Worm (Caenorhabditis elegans) whole organism, midembryonic: ENCODE results near the gene nhr-202.
A peak's percentile ranks its signal among the peaks of the same experiment; 100 is the strongest.

Experiments used
- T22C8.4 ChIP-seq: fragments of 200-800 bp; sonication (Bioruptor generic); IDR thresholded peaks from 2 replicates; pipeline ENCODE4 v1.3.6; 2022; ENCODE audit warnings: missing genetic modification characterization, missing compliant biosample characterization
- cog-1 ChIP-seq: sonication (generic microtip); optimal IDR thresholded peaks from 2 replicates; lab custom pipeline; 2016; ENCODE audit warnings: missing genetic modification characterization, missing compliant biosample characterization
- flt-1 ChIP-seq: fragments of 200-800 bp; sonication (Bioruptor generic); IDR thresholded peaks from 2 replicates; pipeline ENCODE4 v1.3.6; 2022; ENCODE audit warnings: missing genetic modification characterization, missing compliant biosample characterization
- klf-2 ChIP-seq: fragments of 200-800 bp; sonication (Bioruptor generic); conservative IDR thresholded peaks from 2 replicates; pipeline ENCODE4 v1.3.6; 2022; ENCODE audit warnings: missing genetic modification reagents, missing genetic modification characterization, missing compliant biosample characterization
- med-1 ChIP-seq: sonication (generic microtip); optimal IDR thresholded peaks from 2 replicates; lab custom pipeline; 2017; ENCODE audit warnings: missing genetic modification characterization, mild to moderate bottlenecking, missing compliant biosample characterization, antibody characterized with exemption, missing genetic modification reagents; ENCODE audit not compliant: insufficient read depth
- ref-1 ChIP-seq: fragments of 200-800 bp; sonication (Bioruptor generic); conservative IDR thresholded peaks from 2 replicates; pipeline ENCODE4 v1.3.6; 2022; ENCODE audit warnings: missing genetic modification reagents, missing genetic modification characterization, missing compliant biosample characterization
- tab-1 ChIP-seq: fragments of 200-800 bp; sonication (Bioruptor generic); IDR thresholded peaks from 2 replicates; pipeline ENCODE4 v1.3.6; 2022; ENCODE audit warnings: missing genetic modification characterization, missing compliant biosample characterization
- ztf-23 ChIP-seq: fragments of 200-800 bp; sonication (Bioruptor generic); IDR thresholded peaks from 2 replicates; pipeline ENCODE4 v1.3.6; 2022; ENCODE audit warnings: missing genetic modification reagents, missing genetic modification characterization, missing compliant biosample characterization
- ztf-29 ChIP-seq: fragments of 200-800 bp; sonication (Bioruptor generic); IDR thresholded peaks from 2 replicates; pipeline ENCODE4 v1.3.6; 2022; ENCODE audit warnings: missing genetic modification reagents, missing genetic modification characterization, missing compliant biosample characterization

nhr-202 gene

DNA sequence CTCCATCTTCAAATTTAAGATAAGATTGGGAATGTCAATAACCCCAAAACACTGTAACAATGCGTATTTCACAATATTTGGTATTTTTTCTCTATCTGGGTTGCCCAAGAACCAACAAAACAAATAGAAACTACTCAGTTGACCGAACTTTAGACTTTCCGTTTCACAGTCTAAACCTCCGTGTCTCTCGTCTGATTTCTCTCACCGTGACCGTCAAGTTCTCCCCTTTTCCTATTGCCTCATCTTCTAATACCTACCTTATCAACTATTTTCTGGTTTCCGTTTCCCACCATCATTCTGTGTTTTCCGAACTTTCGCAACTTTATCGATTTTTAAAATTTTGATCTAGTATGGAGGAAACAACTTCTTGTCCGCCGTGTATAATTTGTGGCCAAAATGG, 31.9 kb downstream of the nhr-202 start, which contains the start of gene nhr-131:
Gene nhr-131, plus strand, starts transcription at position 87 of the 400 bp plus-strand sequence.
- TF ChIP-seq T22C8.4: 0 out of 2 replicates have a peak, but pooled peaks have one; percentile 29
- TF ChIP-seq ztf-23 (GFP tag; lab: Robert Waterston, UW): no peak
- no peak for TF ChIP-seq klf-2 (GFP tag; lab: Robert Waterston, UW)
- no peak for TF ChIP-seq med-1 (GFP tag; lab: Kevin White, UChicago)
- no peak for TF ChIP-seq flt-1
- no peak for TF ChIP-seq cog-1 (tag; lab: Kevin White, UChicago)
- TF ChIP-seq ztf-29 (GFP tag; lab: Robert Waterston, UW): no peak

DNA sequence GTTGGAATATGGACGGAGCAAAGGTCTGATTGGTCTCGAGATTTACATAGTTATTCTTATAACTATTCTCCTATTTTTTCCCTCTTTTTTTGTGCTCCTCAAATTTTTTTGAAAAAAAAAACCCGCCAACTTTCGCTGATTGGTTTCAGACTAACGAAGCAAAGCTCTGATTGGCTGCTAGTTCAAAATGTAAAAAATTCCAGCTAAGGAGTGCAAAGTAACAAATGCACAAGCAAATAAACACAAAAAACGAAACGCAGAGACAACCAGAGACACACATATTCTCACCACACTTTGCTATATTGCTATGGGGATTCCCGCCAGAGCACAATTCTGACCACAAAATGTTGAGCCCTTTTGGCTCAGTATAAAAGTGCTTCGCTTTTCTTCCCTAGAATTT, 35.0 kb downstream of the nhr-202 start, which contains the start of gene T01G6.1:
Gene T01G6.1, plus strand, starts transcription at position 301 of the 400 bp plus-strand sequence.
- TF ChIP-seq ztf-23 (GFP tag; lab: Robert Waterston, UW) (no peak), ztf-29 (GFP tag; lab: Robert Waterston, UW) (no peak), ref-1 (GFP tag; lab: Robert Waterston, UW) (no peak), cog-1 (tag; lab: Kevin White, UChicago) (no peak), tab-1 (GFP tag; lab: Robert Waterston, UW) (no peak), flt-1 (no peak), T22C8.4 (no peak), klf-2 (GFP tag; lab: Robert Waterston, UW) (no peak), med-1 (GFP tag; lab: Kevin White, UChicago) (no peak)

- TF ChIP-seq klf-2 (GFP tag; lab: Robert Waterston, UW): no peak
- no peak for TF ChIP-seq cog-1 (tag; lab: Kevin White, UChicago)
- no peak for TF ChIP-seq med-1 (GFP tag; lab: Kevin White, UChicago)
- TF ChIP-seq ztf-23 (GFP tag; lab: Robert Waterston, UW): no peak
- no peak for TF ChIP-seq ref-1 (GFP tag; lab: Robert Waterston, UW)
- no peak for TF ChIP-seq tab-1 (GFP tag; lab: Robert Waterston, UW)
- no peak for TF ChIP-seq flt-1
Measured at ce11 chrV:500535-500934, 38.1 kb downstream of the nhr-202 start.

DNA sequence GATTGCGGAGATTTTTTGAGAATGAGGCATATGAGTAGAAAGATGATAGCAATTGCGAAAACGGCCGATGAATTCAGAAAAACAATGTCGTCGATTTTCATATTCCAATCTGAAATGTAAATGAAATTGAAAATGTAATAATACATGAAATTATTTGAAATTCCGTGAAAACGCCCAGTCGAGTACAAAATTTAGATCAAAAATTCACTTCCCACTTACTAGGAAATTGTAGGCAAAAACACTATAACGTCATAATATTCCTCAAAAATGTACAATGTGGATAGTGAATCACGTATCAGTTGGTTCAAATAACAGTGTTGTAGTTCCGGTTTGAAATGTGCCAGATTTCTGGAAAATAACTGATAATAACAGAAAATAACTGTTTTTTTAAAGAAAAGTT, 38.8 kb downstream of the nhr-202 start, which contains the start of gene str-256:
Gene str-256, minus strand, starts transcription at position 101 of the 400 bp plus-strand sequence.
- TF ChIP-seq ztf-29 (GFP tag; lab: Robert Waterston, UW) (no peak), klf-2 (GFP tag; lab: Robert Waterston, UW) (no peak), ztf-23 (GFP tag; lab: Robert Waterston, UW) (no peak), cog-1 (tag; lab: Kevin White, UChicago) (no peak), tab-1 (GFP tag; lab: Robert Waterston, UW) (no peak), med-1 (GFP tag; lab: Kevin White, UChicago) (no peak), ref-1 (GFP tag; lab: Robert Waterston, UW) (no peak), T22C8.4 (no peak), flt-1 (no peak)

DNA sequence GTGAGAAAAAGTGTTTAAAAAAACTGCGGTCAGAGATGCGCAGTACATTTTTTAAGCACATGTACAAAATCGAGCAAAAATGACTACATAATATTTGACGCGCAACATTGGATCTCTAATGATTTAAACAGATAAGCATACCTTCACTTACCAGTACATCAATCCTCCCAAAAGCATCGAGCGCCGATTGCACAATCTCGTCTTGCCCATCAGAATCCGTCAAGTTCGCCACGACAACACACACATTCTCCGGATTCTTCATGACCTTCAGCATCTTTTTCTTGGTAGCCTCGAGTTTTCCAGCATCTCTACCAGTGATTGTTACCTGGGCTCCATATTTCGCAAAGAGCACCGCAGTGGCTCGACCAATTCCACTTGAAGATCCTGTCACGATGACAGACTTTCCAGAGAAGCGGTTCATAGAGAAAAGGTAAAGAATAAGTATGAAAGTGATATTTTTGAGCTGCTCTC, 40.5 kb downstream of the nhr-202 start, which contains the start of gene T01G6.10:
Gene T01G6.10, minus strand, starts transcription at position 421 of the 471 bp plus-strand sequence.
- TF ChIP-seq flt-1 (no peak), ztf-23 (GFP tag; lab: Robert Waterston, UW) (no peak), tab-1 (GFP tag; lab: Robert Waterston, UW) (no peak), med-1 (GFP tag; lab: Kevin White, UChicago) (no peak), ztf-29 (GFP tag; lab: Robert Waterston, UW) (no peak), cog-1 (tag; lab: Kevin White, UChicago) (no peak), T22C8.4 (no peak), ref-1 (GFP tag; lab: Robert Waterston, UW) (no peak), klf-2 (GFP tag; lab: Robert Waterston, UW) (no peak)

DNA sequence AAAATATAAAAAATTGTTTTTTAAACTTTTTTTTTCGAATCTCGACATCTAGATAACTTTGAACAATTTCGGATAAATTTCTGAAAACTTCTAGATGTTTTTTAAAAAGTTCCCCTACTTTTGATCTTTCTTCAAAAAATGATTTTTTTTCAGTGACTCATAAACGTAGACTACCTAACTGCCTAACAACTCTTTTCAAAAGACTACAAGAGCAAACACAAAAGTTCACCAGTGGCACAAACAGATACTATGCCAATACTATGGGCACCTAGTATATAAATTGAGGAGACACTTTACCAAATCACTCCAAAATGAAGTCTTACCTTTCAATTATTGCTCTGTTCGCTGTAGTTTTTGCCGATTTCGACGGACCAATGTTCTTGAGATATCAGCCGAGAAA, 41.3 kb downstream of the nhr-202 start, which contains the start of gene srlf-35:
Gene srlf-35, plus strand, starts transcription at position 301 of the 400 bp plus-strand sequence.
- TF ChIP-seq ref-1 (GFP tag; lab: Robert Waterston, UW) (no peak), ztf-23 (GFP tag; lab: Robert Waterston, UW) (no peak), cog-1 (tag; lab: Kevin White, UChicago) (no peak), med-1 (GFP tag; lab: Kevin White, UChicago) (no peak), ztf-29 (GFP tag; lab: Robert Waterston, UW) (no peak), tab-1 (GFP tag; lab: Robert Waterston, UW) (no peak), flt-1 (no peak), klf-2 (GFP tag; lab: Robert Waterston, UW) (no peak)

DNA sequence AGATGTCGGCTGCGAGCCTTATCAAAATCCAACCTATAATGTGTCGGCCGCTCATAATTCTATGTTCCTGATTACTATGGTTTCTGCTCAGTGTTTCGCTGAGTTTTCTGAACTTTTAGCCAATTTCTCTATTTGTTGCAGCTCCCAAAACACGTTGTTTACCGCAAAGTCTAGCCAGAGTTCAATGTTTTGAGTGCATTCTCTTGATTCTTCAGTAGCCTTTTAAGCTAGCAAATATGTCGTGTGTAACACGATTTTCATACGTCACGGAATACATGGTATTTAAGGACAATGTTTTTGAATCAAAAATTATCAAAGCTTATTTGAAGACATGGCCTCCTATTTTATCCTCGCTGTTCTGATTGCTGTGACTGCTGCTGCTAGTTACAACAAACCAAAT, 42.8 kb downstream of the nhr-202 start, which contains the start of gene srlf-19:
Gene srlf-19, plus strand, starts transcription at position 301 of the 400 bp plus-strand sequence.
- TF ChIP-seq ref-1 (GFP tag; lab: Robert Waterston, UW) (no peak), ztf-23 (GFP tag; lab: Robert Waterston, UW) (no peak), flt-1 (no peak), T22C8.4 (no peak), cog-1 (tag; lab: Kevin White, UChicago) (no peak), med-1 (GFP tag; lab: Kevin White, UChicago) (no peak), klf-2 (GFP tag; lab: Robert Waterston, UW) (no peak), ztf-29 (GFP tag; lab: Robert Waterston, UW) (no peak), tab-1 (GFP tag; lab: Robert Waterston, UW) (no peak)

DNA sequence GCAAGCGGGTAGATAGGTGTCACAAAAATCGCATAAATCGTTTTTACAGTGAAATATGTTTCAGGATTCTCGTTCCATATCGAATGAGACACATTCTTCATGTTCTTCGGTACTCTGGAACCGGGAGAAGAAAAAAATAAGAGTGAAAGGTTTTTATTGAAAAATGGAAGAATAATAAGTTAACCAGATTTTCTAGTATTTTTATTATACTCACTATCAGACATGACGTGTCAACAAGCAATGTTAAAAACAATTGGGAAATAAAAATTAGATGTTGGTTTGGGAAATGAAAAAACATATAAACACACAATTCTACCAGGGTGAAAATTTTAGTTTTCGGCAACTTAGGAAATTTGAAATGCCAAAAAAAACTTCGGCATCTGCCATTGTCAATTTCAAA, 50.0 kb downstream of the nhr-202 start, which contains the start of gene srh-37:
Gene srh-37, minus strand, starts transcription at position 101 of the 400 bp plus-strand sequence.
- TF ChIP-seq med-1 (GFP tag; lab: Kevin White, UChicago) (no peak), ztf-29 (GFP tag; lab: Robert Waterston, UW) (no peak), tab-1 (GFP tag; lab: Robert Waterston, UW) (no peak), ref-1 (GFP tag; lab: Robert Waterston, UW) (no peak), cog-1 (tag; lab: Kevin White, UChicago) (no peak), flt-1 (no peak), klf-2 (GFP tag; lab: Robert Waterston, UW) (no peak), ztf-23 (GFP tag; lab: Robert Waterston, UW) (no peak), T22C8.4 (no peak)
